Worm (Caenorhabditis elegans) whole organism, L4 larva: Measurements from ENCODE around the gene sdz-31.

Experiments
- ama-1 ChIP-seq: fragments of 150-350 bp; optimal IDR thresholded peaks from 2 replicates; lab custom pipeline; 2014; ENCODE audit warnings: inconsistent platforms, mixed read lengths
- nhr-11 ChIP-seq: fragments of 150-350 bp; optimal IDR thresholded peaks from 2 replicates; lab custom pipeline; 2014; ENCODE audit warnings: missing biosample characterization, missing genetic modification characterization
- nhr-41 ChIP-seq: fragments of 200-800 bp; sonication (Bioruptor generic); IDR thresholded peaks from 2 replicates; pipeline ENCODE4 v1.3.6; 2022; ENCODE audit warnings: missing genetic modification reagents, missing genetic modification characterization, missing compliant biosample characterization

- TF ChIP-seq nhr-11 (tag; lab: Kevin White, UChicago) (no peak), ama-1 (lab: Kevin White, UChicago) (no peak), nhr-41 (GFP tag; lab: Robert Waterston, UW) (no peak)
Observed at ce11 chrV:9856978-9857377, 23.0 kb upstream of the sdz-31 start.
